Worm (Caenorhabditis elegans) whole organism, L4 larva: ENCODE results near the gene cyp-14A1.

Experiments used
- F26F4.8 ChIP-seq: fragments of 200-800 bp; sonication (Bioruptor generic); conservative IDR thresholded peaks from 2 replicates; pipeline ENCODE4 v1.3.6; 2022; ENCODE audit warnings: missing genetic modification characterization, missing compliant biosample characterization
- F44E2.7 ChIP-seq: fragments of 200-800 bp; sonication (Bioruptor generic); IDR thresholded peaks from 2 replicates; pipeline ENCODE4 v2.1.2; 2022; ENCODE audit warnings: missing genetic modification characterization, missing compliant biosample characterization
- F49E8.2 ChIP-seq: sonication (generic microtip); optimal IDR thresholded peaks from 2 replicates; lab custom pipeline; 2016; ENCODE audit warnings: missing compliant biosample characterization, mild to moderate bottlenecking, missing genetic modification characterization, borderline replicate concordance
- T26A8.4 ChIP-seq: fragments of 200-800 bp; sonication (Bioruptor generic); IDR thresholded peaks from 2 replicates; pipeline ENCODE4 v1.3.6; 2022; ENCODE audit warnings: missing genetic modification characterization, missing compliant biosample characterization
- Y5F2A.4 ChIP-seq: fragments of 200-800 bp; sonication (Bioruptor generic); optimal IDR thresholded peaks from 2 replicates; lab custom pipeline; 2018; ENCODE audit warnings: mild to moderate bottlenecking, missing genetic modification characterization, missing compliant biosample characterization
- Y75B8A.6 ChIP-seq: fragments of 200-800 bp; sonication (Bioruptor generic); IDR thresholded peaks from 2 replicates; pipeline ENCODE4 v1.3.6; 2022; ENCODE audit warnings: missing genetic modification reagents, missing genetic modification characterization, missing compliant biosample characterization
- ZK337.2 ChIP-seq: fragments of 200-800 bp; sonication (Bioruptor generic); IDR thresholded peaks from 2 replicates; pipeline ENCODE4 v1.3.6; 2022; ENCODE audit warnings: missing genetic modification reagents, missing genetic modification characterization, missing compliant biosample characterization
- ZK546.5 ChIP-seq, 2 experiments: sonication (generic microtip); optimal IDR thresholded peaks; 2 replicates each; lab custom pipeline; 2017; ENCODE audit warnings: missing biosample characterization in 2 of 2, missing genetic modification characterization in 2 of 2
- aly-2 ChIP-seq: sonication (generic microtip); optimal IDR thresholded peaks from 2 replicates; lab custom pipeline; 2018; ENCODE audit warnings: missing biosample characterization, missing genetic modification characterization
- ama-1 ChIP-seq: fragments of 150-350 bp; optimal IDR thresholded peaks from 2 replicates; lab custom pipeline; 2014; ENCODE audit warnings: inconsistent platforms, mixed read lengths
- arid-1 ChIP-seq: fragments of 200-800 bp; sonication (Bioruptor generic); conservative IDR thresholded peaks from 2 replicates; pipeline ENCODE4 v1.3.6; 2022; ENCODE audit warnings: missing genetic modification reagents, missing genetic modification characterization, missing compliant biosample characterization
- ceh-28 ChIP-seq: fragments of 150-350 bp; optimal IDR thresholded peaks from 2 replicates; lab custom pipeline; 2014; ENCODE audit warnings: missing biosample characterization, missing genetic modification reagents, missing genetic modification characterization
- ceh-44 ChIP-seq: fragments of 200-800 bp; sonication (Bioruptor generic); IDR thresholded peaks from 2 replicates; pipeline ENCODE4 v1.3.6; 2022; ENCODE audit warnings: missing genetic modification reagents, missing genetic modification characterization, missing compliant biosample characterization
- ceh-82 ChIP-seq: sonication (generic microtip); optimal IDR thresholded peaks from 2 replicates; lab custom pipeline; 2017; ENCODE audit warnings: missing biosample characterization, missing genetic modification characterization
- ces-1 ChIP-seq: fragments of 150-350 bp; sonication (generic microtip); optimal IDR thresholded peaks from 4 replicates; lab custom pipeline; 2014; ENCODE audit warnings: missing biosample characterization, missing genetic modification reagents, missing genetic modification characterization
- cey-2 ChIP-seq: sonication (generic microtip); optimal IDR thresholded peaks from 3 replicates; lab custom pipeline; 2017; ENCODE audit warnings: missing genetic modification characterization, mild to moderate bottlenecking, missing compliant biosample characterization, antibody characterized with exemption, borderline replicate concordance; ENCODE audit not compliant: insufficient read depth
- ctbp-1 ChIP-seq: fragments of 200-800 bp; sonication (Bioruptor generic); IDR thresholded peaks from 2 replicates; pipeline ENCODE4 v1.3.6; 2022; ENCODE audit warnings: missing genetic modification reagents, missing genetic modification characterization, missing compliant biosample characterization
- daf-19 ChIP-seq: fragments of 200-800 bp; sonication (Bioruptor generic); conservative IDR thresholded peaks from 2 replicates; pipeline ENCODE4 v1.3.6; 2022; ENCODE audit warnings: missing genetic modification characterization, missing compliant biosample characterization
- daf-8 ChIP-seq: fragments of 200-800 bp; sonication (Bioruptor generic); IDR thresholded peaks from 2 replicates; pipeline ENCODE4 v1.3.6; 2022; ENCODE audit warnings: missing genetic modification characterization, missing compliant biosample characterization
- dpl-1 ChIP-seq: fragments of 150-350 bp; optimal IDR thresholded peaks from 2 replicates; lab custom pipeline; 2014; ENCODE audit warnings: missing biosample characterization, missing genetic modification reagents, missing genetic modification characterization
- duxl-1 ChIP-seq: sonication (generic microtip); optimal IDR thresholded peaks from 2 replicates; lab custom pipeline; 2016; ENCODE audit warnings: mild to moderate bottlenecking, missing genetic modification characterization, moderate library complexity, missing compliant biosample characterization; ENCODE audit not compliant: poor library complexity
- egl-43 ChIP-seq: fragments of 200-800 bp; sonication (Bioruptor generic); IDR thresholded peaks from 2 replicates; pipeline ENCODE4 v1.3.6; 2022; ENCODE audit warnings: missing genetic modification reagents, missing genetic modification characterization, missing compliant biosample characterization
- gei-8 ChIP-seq: fragments of 200-800 bp; sonication (Bioruptor generic); optimal IDR thresholded peaks from 2 replicates; lab custom pipeline; 2018; ENCODE audit warnings: mild to moderate bottlenecking, missing genetic modification characterization, missing compliant biosample characterization
- hlh-11 ChIP-seq: fragments of 200-800 bp; sonication (Bioruptor generic); optimal IDR thresholded peaks from 2 replicates; lab custom pipeline; 2018; ENCODE audit warnings: mild to moderate bottlenecking, missing genetic modification characterization, missing compliant biosample characterization
- hmg-1.1 ChIP-seq: fragments of 200-800 bp; sonication (Bioruptor generic); IDR thresholded peaks from 2 replicates; pipeline ENCODE4 v1.3.6; 2022; ENCODE audit warnings: missing genetic modification reagents, missing genetic modification characterization, missing compliant biosample characterization
- lin-15B ChIP-seq: fragments of 150-350 bp; sonication (generic microtip); optimal IDR thresholded peaks from 3 replicates; lab custom pipeline; 2014; ENCODE audit warnings: missing biosample characterization, missing genetic modification characterization
- lin-29 ChIP-seq: fragments of 200-800 bp; sonication (Bioruptor generic); IDR thresholded peaks from 2 replicates; pipeline ENCODE4 v1.3.6; 2022; ENCODE audit warnings: missing genetic modification reagents, missing genetic modification characterization, missing compliant biosample characterization
- lin-39 ChIP-seq: fragments of 150-350 bp; optimal IDR thresholded peaks from 2 replicates; lab custom pipeline; 2014; ENCODE audit warnings: missing biosample characterization, missing genetic modification reagents, missing genetic modification characterization
- madf-5 ChIP-seq, 2 experiments: fragments of 200-800 bp; sonication (Bioruptor generic); IDR thresholded peaks; 2 replicates each; pipeline ENCODE4 v1.3.6; 2022; ENCODE audit warnings: missing compliant biosample characterization in 2 of 2, missing genetic modification characterization in 2 of 2
- madf-9 ChIP-seq: fragments of 200-800 bp; sonication (Bioruptor generic); conservative IDR thresholded peaks from 2 replicates; pipeline ENCODE4 v1.3.6; 2022; ENCODE audit warnings: missing genetic modification reagents, missing genetic modification characterization, missing compliant biosample characterization
- mes-2 ChIP-seq: sonication (generic microtip); optimal IDR thresholded peaks from 2 replicates; lab custom pipeline; 2016; ENCODE audit warnings: missing genotype, mild to moderate bottlenecking, missing genetic modification characterization, missing compliant biosample characterization; ENCODE audit not compliant: poor library complexity, severe bottlenecking
- mxl-2 ChIP-seq: fragments of 200-800 bp; sonication (Bioruptor generic); conservative IDR thresholded peaks from 2 replicates; pipeline ENCODE4 v1.3.6; 2022; ENCODE audit warnings: missing genetic modification reagents, missing genetic modification characterization, missing compliant biosample characterization
- mxl-3 ChIP-seq: fragments of 200-800 bp; sonication (Bioruptor generic); optimal IDR thresholded peaks from 2 replicates; lab custom pipeline; 2018; ENCODE audit warnings: mild to moderate bottlenecking, missing genetic modification characterization, missing compliant biosample characterization
- nhr-10 ChIP-seq: fragments of 150-350 bp; optimal IDR thresholded peaks from 2 replicates; lab custom pipeline; 2014; ENCODE audit warnings: missing biosample characterization, missing genetic modification characterization
- nhr-25 ChIP-seq: sonication (generic microtip); optimal IDR thresholded peaks from 2 replicates; lab custom pipeline; 2017; ENCODE audit warnings: missing genetic modification characterization, mild to moderate bottlenecking, missing compliant biosample characterization, antibody characterized with exemption, moderate library complexity, borderline replicate concordance; ENCODE audit not compliant: insufficient read depth
- nhr-42 ChIP-seq: fragments of 200-800 bp; sonication (Bioruptor generic); IDR thresholded peaks from 2 replicates; pipeline ENCODE4 v1.3.6; 2022; ENCODE audit warnings: missing genetic modification characterization, missing compliant biosample characterization
- nhr-48 ChIP-seq: sonication (generic microtip); optimal IDR thresholded peaks from 2 replicates; lab custom pipeline; 2016; ENCODE audit warnings: mild to moderate bottlenecking, missing genetic modification characterization, missing compliant biosample characterization
- nhr-77 ChIP-seq: fragments of 150-350 bp; optimal IDR thresholded peaks from 2 replicates; lab custom pipeline; 2014; ENCODE audit warnings: missing biosample characterization, missing genetic modification characterization
- pha-4 ChIP-seq, 2 experiments: fragments of 150-350 bp in 1 of 2; fragments of 200-800 bp in 1 of 2; sonication (Bioruptor generic) in 1 of 2; IDR thresholded peaks in 1 of 2; optimal IDR thresholded peaks in 1 of 2; 2 replicates each; pipeline versions ENCODE4 v1.3.6 to Lab custom; 2014 to 2022; ENCODE audit warnings: missing genetic modification characterization in 2 of 2, missing genetic modification reagents in 2 of 2, missing biosample characterization in 1 of 2, missing compliant biosample characterization in 1 of 2
- php-3 ChIP-seq: fragments of 200-800 bp; sonication (Bioruptor generic); IDR thresholded peaks from 2 replicates; pipeline ENCODE4 v1.3.6; 2022; ENCODE audit warnings: missing genetic modification reagents, missing genetic modification characterization, missing compliant biosample characterization
- pqm-1 ChIP-seq: sonication (generic microtip); optimal IDR thresholded peaks from 2 replicates; lab custom pipeline; 2017; ENCODE audit warnings: missing biosample characterization, missing genetic modification characterization
- set-16 ChIP-seq: fragments of 200-800 bp; sonication (Bioruptor generic); IDR thresholded peaks from 2 replicates; pipeline ENCODE4 v1.3.6; 2022; ENCODE audit warnings: missing genetic modification reagents, missing genetic modification characterization, missing compliant biosample characterization
- skn-1 ChIP-seq: fragments of 150-350 bp; optimal IDR thresholded peaks from 2 replicates; lab custom pipeline; 2014; ENCODE audit warnings: missing biosample characterization, missing genetic modification characterization
- snpc-4 ChIP-seq: fragments of 150-350 bp; optimal IDR thresholded peaks from 2 replicates; lab custom pipeline; 2014; ENCODE audit warnings: missing biosample characterization, missing genetic modification characterization
- tag-97 ChIP-seq: fragments of 200-800 bp; sonication (Bioruptor generic); IDR thresholded peaks from 2 replicates; pipeline ENCODE4 v1.3.6; 2022; ENCODE audit warnings: missing genetic modification characterization, missing compliant biosample characterization
- tra-1 ChIP-seq: fragments of 200-800 bp; sonication (Bioruptor generic); IDR thresholded peaks from 2 replicates; pipeline ENCODE4 v1.3.6; 2022; ENCODE audit warnings: missing genetic modification reagents, missing genetic modification characterization, missing compliant biosample characterization
- unc-39 ChIP-seq: sonication (generic microtip); optimal IDR thresholded peaks from 2 replicates; lab custom pipeline; 2017; ENCODE audit warnings: missing biosample characterization, missing genetic modification characterization
- zag-1 ChIP-seq: fragments of 150-350 bp; optimal IDR thresholded peaks from 2 replicates; lab custom pipeline; 2014; ENCODE audit warnings: missing biosample characterization, missing genetic modification characterization
- zfp-2 ChIP-seq: sonication (generic microtip); optimal IDR thresholded peaks from 2 replicates; lab custom pipeline; 2016; ENCODE audit warnings: mild to moderate bottlenecking, missing genetic modification characterization, missing compliant biosample characterization
- ztf-7 ChIP-seq: fragments of 150-350 bp; optimal IDR thresholded peaks from 2 replicates; lab custom pipeline; 2014; ENCODE audit warnings: missing biosample characterization, missing genetic modification characterization

Gene cyp-14A1

ce11 chrX:13264550-13264949, 2.6 kb downstream of the cyp-14A1 start (continued):
- TF ChIP-seq mes-2 (tag; lab: Kevin White, UChicago): no peak
- TF ChIP-seq ZK337.2: peak; percentile 82
- TF ChIP-seq F26F4.8 (GFP tag; lab: Robert Waterston, UW): peak; percentile 94
- TF ChIP-seq madf-9 (GFP tag; lab: Robert Waterston, UW): peak; percentile 90
- peak; percentile 54 for TF ChIP-seq mxl-3
- no peak for TF ChIP-seq snpc-4 (tag; lab: Kevin White, UChicago)
- no peak for TF ChIP-seq ces-1 (GFP tag; lab: Kevin White, UChicago)
- no peak for TF ChIP-seq tag-97 (GFP tag; lab: Robert Waterston, UW)
- peak; percentile 76 for TF ChIP-seq php-3 (GFP tag; lab: Robert Waterston, UW)
- peak; percentile 71 for TF ChIP-seq nhr-48
- peak; percentile 54 to 81; a peak in 2 of 4 replicates for TF ChIP-seq madf-5 (GFP tag; IDR thresholded peaks at IDR 0.05; lab: Robert Waterston, UW)
- TF ChIP-seq Y5F2A.4 (GFP tag; lab: Kevin White, UChicago): no peak
- TF ChIP-seq aly-2 (tag; lab: Kevin White, UChicago): no peak
- peak; percentile 79; the same call in 1 of the 2 replicates for TF ChIP-seq Y75B8A.6 (GFP tag; lab: Robert Waterston, UW)
- TF ChIP-seq ceh-28 (tag; lab: Kevin White, UChicago): no peak
- 0 out of 2 replicates have a peak, but pooled peaks have one; percentile 71 for TF ChIP-seq nhr-42 (GFP tag; lab: Robert Waterston, UW)
- TF ChIP-seq zfp-2 (tag; lab: Kevin White, UChicago): no peak
- peak; percentile 62 for TF ChIP-seq gei-8 (GFP tag; lab: Kevin White, UChicago)
- TF ChIP-seq ZK546.5 (tag; optimal IDR thresholded peaks at IDR 0.05; lab: Kevin White, UChicago): no peak
- TF ChIP-seq arid-1: peak; percentile 93
- TF ChIP-seq dpl-1 (GFP tag; lab: Kevin White, UChicago): no peak
- peak; percentile 95 for TF ChIP-seq egl-43 (GFP tag; lab: Robert Waterston, UW)
- peak; percentile 96 for TF ChIP-seq hmg-1.1 (GFP tag; lab: Robert Waterston, UW)
- peak; percentile 74; the same call in 1 of the 2 replicates for TF ChIP-seq lin-29
- peak; percentile 76 for TF ChIP-seq ztf-7 (tag; lab: Kevin White, UChicago)
- TF ChIP-seq set-16 (GFP tag; lab: Robert Waterston, UW): no peak
- no peak for TF ChIP-seq pqm-1
- TF ChIP-seq tra-1 (GFP tag; lab: Robert Waterston, UW): peak; percentile 67; the same call in 1 of the 2 replicates
- TF ChIP-seq lin-39 (tag; lab: Kevin White, UChicago): no peak
- TF ChIP-seq F49E8.2: peak; percentile 39
- TF ChIP-seq cey-2 (tag; lab: Kevin White, UChicago): no peak
- TF ChIP-seq mxl-2: peak; percentile 79; the same call in 1 of the 2 replicates
- TF ChIP-seq F44E2.7: peak; percentile 91
- no peak for TF ChIP-seq skn-1
- no peak for TF ChIP-seq lin-15B (tag; lab: Kevin White, UChicago)
- TF ChIP-seq ceh-44 (GFP tag; lab: Robert Waterston, UW): peak; percentile 44; the same call in 1 of the 2 replicates
- 0 out of 2 replicates have a peak, but pooled peaks have one; percentile 31 for TF ChIP-seq daf-19 (GFP tag; lab: Robert Waterston, UW)
- TF ChIP-seq ceh-82: no peak
- TF ChIP-seq nhr-10 (tag; lab: Kevin White, UChicago): no peak
- TF ChIP-seq daf-8 (GFP tag; lab: Robert Waterston, UW): 0 out of 2 replicates have a peak, but pooled peaks have one; percentile 58
- peak; percentile 89 for TF ChIP-seq pha-4 (GFP tag; IDR thresholded peaks at IDR 0.05; lab: Robert Waterston, UW)
- no peak for TF ChIP-seq pha-4 (tag; optimal IDR thresholded peaks at IDR 0.05; lab: Kevin White, UChicago)
- TF ChIP-seq nhr-77 (tag; lab: Kevin White, UChicago): peak; percentile 22
- TF ChIP-seq hlh-11 (tag; lab: Kevin White, UChicago): peak; percentile 41
- peak; percentile 61 for TF ChIP-seq duxl-1
- no peak for TF ChIP-seq unc-39 (tag; lab: Kevin White, UChicago)
- no peak for TF ChIP-seq ama-1 (lab: Kevin White, UChicago)
- no peak for TF ChIP-seq zag-1
- TF ChIP-seq T26A8.4: no peak; the same call in 1 of the 2 replicates
- TF ChIP-seq nhr-25 (tag; lab: Kevin White, UChicago): no peak
- TF ChIP-seq ctbp-1 (GFP tag; lab: Robert Waterston, UW): peak; percentile 82
